Worm (Caenorhabditis elegans) whole organism, L2 larva: ENCODE results near the gene srt-17.

Experiments
- C34F6.9 ChIP-seq: fragments of 150-350 bp; optimal IDR thresholded peaks from 2 replicates; lab custom pipeline; 2014; ENCODE audit warnings: missing biosample characterization, missing genetic modification characterization
- F13H6.1 ChIP-seq: sonication (generic microtip); optimal IDR thresholded peaks from 2 replicates; lab custom pipeline; 2016; ENCODE audit warnings: missing genetic modification characterization, missing compliant biosample characterization
- Y55F3AM.14 ChIP-seq: fragments of 200-800 bp; sonication (Bioruptor generic); optimal IDR thresholded peaks from 2 replicates; lab custom pipeline; 2018; ENCODE audit warnings: mild to moderate bottlenecking, missing genetic modification characterization, missing compliant biosample characterization
- ZK546.5 ChIP-seq: sonication (generic microtip); optimal IDR thresholded peaks from 2 replicates; lab custom pipeline; 2017; ENCODE audit warnings: missing biosample characterization, missing genetic modification characterization
- aly-2 ChIP-seq: fragments of 150-350 bp; optimal IDR thresholded peaks from 2 replicates; lab custom pipeline; 2014; ENCODE audit warnings: missing biosample characterization, missing genetic modification characterization
- ceh-82 ChIP-seq: fragments of 150-350 bp; optimal IDR thresholded peaks from 2 replicates; lab custom pipeline; 2014; ENCODE audit warnings: missing biosample characterization, missing genetic modification characterization
- crh-2 ChIP-seq: sonication (generic microtip); optimal IDR thresholded peaks from 2 replicates; lab custom pipeline; 2017; ENCODE audit warnings: missing biosample characterization, missing genetic modification characterization
- dmd-4 ChIP-seq: sonication (generic microtip); optimal IDR thresholded peaks from 2 replicates; lab custom pipeline; 2017; ENCODE audit warnings: missing biosample characterization, missing genetic modification characterization
- egl-27 ChIP-seq: sonication (generic microtip); optimal IDR thresholded peaks from 3 replicates; lab custom pipeline; 2017; ENCODE audit warnings: missing biosample characterization, missing genetic modification reagents, missing genetic modification characterization
- elt-1 ChIP-seq: fragments of 150-350 bp; optimal IDR thresholded peaks from 2 replicates; lab custom pipeline; 2014; ENCODE audit warnings: missing biosample characterization, missing genetic modification characterization
- gmeb-1 ChIP-seq: fragments of 150-350 bp; optimal IDR thresholded peaks from 2 replicates; lab custom pipeline; 2014; ENCODE audit warnings: missing biosample characterization, missing genetic modification characterization
- lin-11 ChIP-seq: fragments of 150-350 bp; sonication (generic microtip); optimal IDR thresholded peaks from 2 replicates; lab custom pipeline; 2014; ENCODE audit warnings: missing biosample characterization, missing genetic modification characterization, inconsistent platforms, mixed read lengths
- lin-13 ChIP-seq: fragments of 150-350 bp; optimal IDR thresholded peaks from 2 replicates; lab custom pipeline; 2014; ENCODE audit warnings: missing biosample characterization, missing genetic modification reagents, missing genetic modification characterization
- lin-39 ChIP-seq: fragments of 150-350 bp; optimal IDR thresholded peaks from 2 replicates; lab custom pipeline; 2014; ENCODE audit warnings: missing biosample characterization, missing genetic modification reagents, missing genetic modification characterization
- lsy-2 ChIP-seq, 2 experiments: fragments of 150-350 bp in 1 of 2; sonication (generic microtip) in 1 of 2; optimal IDR thresholded peaks; 2 replicates each; lab custom pipeline; 2014 to 2017; ENCODE audit warnings: missing biosample characterization in 2 of 2, missing genetic modification characterization in 2 of 2
- mbf-1 ChIP-seq: sonication (generic microtip); optimal IDR thresholded peaks from 2 replicates; lab custom pipeline; 2017; ENCODE audit warnings: missing biosample characterization, missing genetic modification characterization
- mdl-1 ChIP-seq, 2 experiments: fragments of 150-350 bp in 1 of 2; sonication (generic microtip) in 1 of 2; optimal IDR thresholded peaks; 2 replicates each; lab custom pipeline; 2017; ENCODE audit warnings: missing biosample characterization in 2 of 2, missing genetic modification characterization in 2 of 2
- nhr-11 ChIP-seq: fragments of 150-350 bp; optimal IDR thresholded peaks from 2 replicates; lab custom pipeline; 2014; ENCODE audit warnings: missing biosample characterization, missing genetic modification characterization
- nhr-12 ChIP-seq: fragments of 150-350 bp; optimal IDR thresholded peaks from 2 replicates; lab custom pipeline; 2014; ENCODE audit warnings: missing biosample characterization, missing genetic modification characterization
- nhr-129 ChIP-seq: fragments of 150-350 bp; optimal IDR thresholded peaks from 2 replicates; lab custom pipeline; 2014; ENCODE audit warnings: missing biosample characterization, missing genetic modification characterization
- nhr-21 ChIP-seq: fragments of 150-350 bp; optimal IDR thresholded peaks from 2 replicates; lab custom pipeline; 2014; ENCODE audit warnings: missing biosample characterization, missing genetic modification characterization
- nhr-237 ChIP-seq: fragments of 150-350 bp; optimal IDR thresholded peaks from 2 replicates; lab custom pipeline; 2014; ENCODE audit warnings: missing biosample characterization, missing genetic modification characterization
- nhr-25 ChIP-seq: fragments of 150-350 bp; sonication (generic microtip); optimal IDR thresholded peaks from 3 replicates; lab custom pipeline; 2014; ENCODE audit warnings: missing biosample characterization, missing genetic modification characterization
- peb-1 ChIP-seq: fragments of 150-350 bp; optimal IDR thresholded peaks from 2 replicates; lab custom pipeline; 2014; ENCODE audit warnings: missing biosample characterization, missing genetic modification characterization
- sma-3 ChIP-seq: sonication (generic microtip); optimal IDR thresholded peaks from 2 replicates; lab custom pipeline; 2016; ENCODE audit warnings: missing genetic modification reagents, missing genetic modification characterization, missing compliant biosample characterization
- sma-9 ChIP-seq, 2 experiments: fragments of 150-350 bp in 1 of 2; sonication (generic microtip) in 1 of 2; optimal IDR thresholded peaks; 2 replicates each; lab custom pipeline; 2014 to 2016; ENCODE audit warnings: missing genetic modification characterization in 2 of 2, mild to moderate bottlenecking in 1 of 2, missing biosample characterization in 1 of 2, missing compliant biosample characterization in 1 of 2, missing genetic modification reagents in 1 of 2, moderate library complexity in 1 of 2
- snpc-4 ChIP-seq: fragments of 150-350 bp; optimal IDR thresholded peaks from 2 replicates; lab custom pipeline; 2014; ENCODE audit warnings: missing biosample characterization, missing genetic modification characterization
- ztf-4 ChIP-seq: fragments of 150-350 bp; optimal IDR thresholded peaks from 2 replicates; lab custom pipeline; 2014; ENCODE audit warnings: missing biosample characterization, missing genetic modification characterization

Gene srt-17

ce11 chrV:581616-582015 lies 43.2 kb downstream of the srt-17 start, which contains the start of gene nstp-7:
Gene nstp-7, plus strand, starts transcription at chrV:581916.
- TF ChIP-seq ceh-82 (tag; lab: Kevin White, UChicago) (no peak), nhr-237 (no peak), dmd-4 (tag; lab: Kevin White, UChicago) (no peak), ztf-4 (tag; lab: Kevin White, UChicago) (no peak), egl-27 (tag; lab: Kevin White, UChicago) (no peak), F13H6.1 (tag; lab: Kevin White, UChicago) (no peak), mbf-1 (tag; lab: Kevin White, UChicago) (no peak), lin-13 (GFP tag; lab: Kevin White, UChicago) (no peak), Y55F3AM.14 (GFP tag; lab: Kevin White, UChicago) (no peak), peb-1 (tag; lab: Kevin White, UChicago) (no peak)

ce11 chrV:578977-579376 lies 45.8 kb downstream of the srt-17 start, which contains the start of gene K06H6.4:
Gene K06H6.4, plus strand, starts transcription at chrV:579277.
- TF ChIP-seq mbf-1 (tag; lab: Kevin White, UChicago): no peak
- no peak for TF ChIP-seq crh-2 (tag; lab: Kevin White, UChicago)
- TF ChIP-seq lin-39 (tag; lab: Kevin White, UChicago): no peak
- no peak for TF ChIP-seq lsy-2 (tag; optimal IDR thresholded peaks at IDR 0.05; lab: Kevin White, UChicago)
- no peak for TF ChIP-seq lin-11 (tag; lab: Kevin White, UChicago)
- TF ChIP-seq, all 48 proteins: peak for 0

ce11 chrV:576918-577317 lies 47.9 kb downstream of the srt-17 start:
- TF ChIP-seq elt-1 (tag; lab: Kevin White, UChicago): no peak
- no peak for TF ChIP-seq nhr-12 (tag; lab: Kevin White, UChicago)
- TF ChIP-seq nhr-25 (tag; lab: Kevin White, UChicago): no peak

- TF ChIP-seq nhr-237 (no peak), lsy-2 (tag; optimal IDR thresholded peaks at IDR 0.05; lab: Kevin White, UChicago) (no peak), mbf-1 (tag; lab: Kevin White, UChicago) (no peak), lin-13 (GFP tag; lab: Kevin White, UChicago) (no peak), mdl-1 (tag; optimal IDR thresholded peaks at IDR 0.05; lab: Kevin White, UChicago) (no peak), sma-3 (no peak), Y55F3AM.14 (GFP tag; lab: Kevin White, UChicago) (no peak), aly-2 (tag; lab: Kevin White, UChicago) (no peak), ztf-4 (tag; lab: Kevin White, UChicago) (no peak), lin-11 (tag; lab: Kevin White, UChicago) (no peak), snpc-4 (no peak), peb-1 (tag; lab: Kevin White, UChicago) (no peak), nhr-11 (tag; lab: Kevin White, UChicago) (no peak)
Observed at ce11 chrV:576070-576469, 48.8 kb downstream of the srt-17 start, which contains the start of gene K06H6.5. Gene K06H6.5, plus strand, starts transcription at chrV:576370.

ce11 chrV:574639-575038 lies 50.2 kb downstream of the srt-17 start, which contains the start of gene C14C6.13:
Gene C14C6.13, minus strand, starts transcription at chrV:574739.
- TF ChIP-seq gmeb-1 (tag; lab: Kevin White, UChicago): no peak
- TF ChIP-seq C34F6.9 (tag; lab: Kevin White, UChicago): no peak
- no peak for TF ChIP-seq sma-9 (GFP tag; optimal IDR thresholded peaks at IDR 0.05; lab: Kevin White, UChicago)
- TF ChIP-seq sma-9 (tag; optimal IDR thresholded peaks at IDR 0.05; lab: Kevin White, UChicago): no peak
- no peak for TF ChIP-seq nhr-129 (tag; lab: Kevin White, UChicago)
- TF ChIP-seq nhr-21 (tag; lab: Kevin White, UChicago): no peak
- no peak for TF ChIP-seq sma-3
- TF ChIP-seq ZK546.5 (tag; lab: Kevin White, UChicago): no peak
- TF ChIP-seq nhr-11 (tag; lab: Kevin White, UChicago): no peak
- no peak for TF ChIP-seq mdl-1 (tag; optimal IDR thresholded peaks at IDR 0.05; lab: Kevin White, UChicago)
